Worm (Caenorhabditis elegans): ENCODE data around the gene skr-13.

ce11 chrIV:17199706-17200105 lies 37.3 kb upstream of the skr-13 start:
- TF ChIP-seq him-1 (tag; optimal IDR thresholded peaks at IDR 0.05) (no peak), W03F9.2 (tag; optimal IDR thresholded peaks at IDR 0.05) (no peak), dao-5 (tag; optimal IDR thresholded peaks at IDR 0.05) (no peak)

All from whole organism, L4/young adult.